Fruit fly (Drosophila melanogaster): ENCODE data around the gene CG13460.

CG13460 gene

DNA sequence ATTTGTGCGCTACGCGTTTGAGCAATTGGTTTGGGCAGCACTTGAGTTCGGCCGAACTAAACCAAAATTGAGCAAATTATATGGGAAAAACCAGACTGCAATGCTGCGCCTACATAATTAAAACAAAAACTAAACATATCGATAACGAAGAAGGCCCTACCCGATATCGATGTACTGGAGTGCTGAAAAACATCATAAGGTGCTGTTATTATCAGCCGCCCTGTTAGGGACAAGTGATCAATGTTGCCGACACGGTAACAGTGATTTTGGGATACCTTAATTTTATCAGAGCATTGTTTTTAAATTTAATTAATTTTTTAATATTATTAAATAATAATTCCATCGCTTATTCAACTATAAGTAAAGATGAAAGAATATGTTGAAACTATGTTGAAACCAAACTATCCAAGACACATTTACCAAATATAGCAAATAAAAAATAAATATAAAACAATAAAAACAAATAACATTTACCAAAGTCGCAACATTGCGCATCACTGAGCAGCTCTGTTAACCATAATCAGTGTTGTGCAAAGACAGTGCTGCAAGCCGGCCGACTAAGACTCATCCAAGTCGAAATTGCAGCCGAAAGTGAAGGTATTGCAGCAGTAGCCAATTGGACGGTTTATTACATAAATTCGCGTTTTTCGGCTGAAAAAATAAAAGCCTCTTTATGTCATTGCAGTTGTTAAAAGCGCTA is 33.2 kb upstream of the CG13460 start, which contains the start of the genes sstn, Plp and GlyRS (continued):
- TF ChIP-seq Dbx (GFP tag; IDR thresholded peaks at IDR 0.05) (no peak), CG4328 (GFP tag; optimal IDR thresholded peaks at IDR 0.05) (no peak), CG6765 (GFP tag; optimal IDR thresholded peaks at IDR 0.05) (no peak), jing (GFP tag; optimal IDR thresholded peaks at IDR 0.05) (no peak), Hsf (GFP tag; optimal IDR thresholded peaks at IDR 0.05) (peak; percentile 5), Hr39 (optimal IDR thresholded peaks at IDR 0.05) (no peak), CG11696 (GFP tag; IDR thresholded peaks at IDR 0.05) (no peak), Hand (GFP tag; optimal IDR thresholded peaks at IDR 0.05) (no peak), slp2 (GFP tag; optimal IDR thresholded peaks at IDR 0.05) (no peak), CG2120 (GFP tag; optimal IDR thresholded peaks at IDR 0.05) (peak; percentile 22), tna (GFP tag; IDR thresholded peaks at IDR 0.05; ENCODE audit: partially characterized antibody) (no peak), CG7839 (tag; optimal IDR thresholded peaks at IDR 0.05) (peak; percentile 57), CG9817 (tag; optimal IDR thresholded peaks at IDR 0.05) (peak; percentile 42), Ets97D (GFP tag; optimal IDR thresholded peaks at IDR 0.05) (no peak), ase (GFP tag; IDR thresholded peaks at IDR 0.05) (no peak), CG2678 (tag; optimal IDR thresholded peaks at IDR 0.05) (peak; percentile 61), Spps (tag; optimal IDR thresholded peaks at IDR 0.05) (no peak), chm (GFP tag; IDR thresholded peaks at IDR 0.05) (no peak), kah (GFP tag; optimal IDR thresholded peaks at IDR 0.05) (no peak), CG1603 (tag; optimal IDR thresholded peaks at IDR 0.05) (no peak), Rfx (GFP tag; IDR thresholded peaks at IDR 0.05) (0 out of 2 replicates have a peak, but pooled peaks have one; percentile 24), chinmo (GFP tag; IDR thresholded peaks at IDR 0.05; ENCODE audit: partially characterized antibody) (peak; percentile 83; the same call in 1 of the 4 replicates), CG16863 (GFP tag; optimal IDR thresholded peaks at IDR 0.05) (no peak), scrt (GFP tag; optimal IDR thresholded peaks at IDR 0.05) (no peak), CG12299 (tag; optimal IDR thresholded peaks at IDR 0.05) (no peak), odd (GFP tag; optimal IDR thresholded peaks at IDR 0.05) (no peak), so (GFP tag; IDR thresholded peaks at IDR 0.05) (no peak), luna (GFP tag; optimal IDR thresholded peaks at IDR 0.05) (no peak), cg (GFP tag; optimal IDR thresholded peaks at IDR 0.05) (no peak), CG10543 (GFP tag; optimal IDR thresholded peaks at IDR 0.05) (peak; percentile 46), esg (GFP tag; conservative IDR thresholded peaks at IDR 0.05) (no peak), C15 (GFP tag; IDR thresholded peaks at IDR 0.05) (no peak), CG13424 (tag; optimal IDR thresholded peaks at IDR 0.05) (peak; percentile 32), CG14050 (GFP tag; IDR thresholded peaks at IDR 0.05) (no peak), bab2 (GFP tag; optimal IDR thresholded peaks at IDR 0.05) (no peak), hb (GFP tag; IDR thresholded peaks at IDR 0.05; ENCODE audit: partially characterized antibody) (no peak), CG9876 (GFP tag; optimal IDR thresholded peaks at IDR 0.05) (no peak), CG8924 (tag; optimal IDR thresholded peaks at IDR 0.05) (peak; percentile 29), CG10267 (tag; optimal IDR thresholded peaks at IDR 0.05) (peak; percentile 99), CG15269 (tag; optimal IDR thresholded peaks at IDR 0.05) (peak; percentile 33), corto (GFP tag; optimal IDR thresholded peaks at IDR 0.05) (peak; percentile 18), pnt (GFP tag; optimal IDR thresholded peaks at IDR 0.05) (no peak), lov (optimal IDR thresholded peaks at IDR 0.05) (no peak), lov (GFP tag; IDR thresholded peaks at IDR 0.05) (no peak), H15 (GFP tag; IDR thresholded peaks at IDR 0.05) (no peak), BtbVII (GFP tag; optimal IDR thresholded peaks at IDR 0.05) (no peak), CG11093 (GFP tag; IDR thresholded peaks at IDR 0.05) (no peak), fd102C (GFP tag; optimal IDR thresholded peaks at IDR 0.05) (no peak), Ets65A (GFP tag) (peak; percentile 41), ham (GFP tag; IDR thresholded peaks at IDR 0.05) (no peak), CG1529 (GFP tag; optimal IDR thresholded peaks at IDR 0.05) (peak; percentile 15)
